Worm (Caenorhabditis elegans) whole organism, young adult: ENCODE data around the gene Y54G2A.32.

Experiments used
- snpc-4 ChIP-seq, 5 experiments: fragments of 150-350 bp in 1 of 5; sonication (generic microtip) in 4 of 5; optimal IDR thresholded peaks; 2 replicates each; lab custom pipeline; 2014 to 2018; ENCODE audit warnings: missing genetic modification characterization in 5 of 5, missing biosample characterization in 3 of 5, antibody characterized with exemption in 2 of 5, mild to moderate bottlenecking in 2 of 5, missing compliant biosample characterization in 2 of 5, missing genotype in 2 of 5, moderate library complexity in 2 of 5, missing genetic modification reagents in 1 of 5
- ztf-22 ChIP-seq: fragments of 200-800 bp; sonication (Bioruptor generic); optimal IDR thresholded peaks from 2 replicates; lab custom pipeline; 2018; ENCODE audit warnings: mild to moderate bottlenecking, missing genetic modification characterization, moderate library complexity, missing compliant biosample characterization

- TF ChIP-seq snpc-4 (GFP tag; optimal IDR thresholded peaks at IDR 0.05; lab: Kevin White, UChicago) (no peak), snpc-4 (tag; optimal IDR thresholded peaks at IDR 0.05; lab: Kevin White, UChicago) (no peak), ztf-22 (no peak)
Observed at ce11 chrIV:2835364-2835763, 31.6 kb downstream of the Y54G2A.32 start, which contains the start of gene clec-82.
